Fruit fly (Drosophila melanogaster): Measurements from ENCODE around the gene SerRS-m.

dm6 chr3R:15328083-15328779 lies 12.2 kb upstream of the SerRS-m start, which contains the start of the genes CG6236 and ea:
- no peak for TF ChIP-seq Myc (optimal IDR thresholded peaks at IDR 0.05)
- no peak for TF ChIP-seq ttk (optimal IDR thresholded peaks at IDR 0.05)
- no peak for TF ChIP-seq Sin3A (optimal IDR thresholded peaks at IDR 0.05)
- no peak for TF ChIP-seq psq (optimal IDR thresholded peaks at IDR 0.05)
- no peak for TF ChIP-seq insv (optimal IDR thresholded peaks at IDR 0.05)

All from Kc167 (cell line).